Fruit fly (Drosophila melanogaster): ENCODE results near the gene CG31673.
A peak's percentile ranks its signal among the peaks of the same experiment; 100 is the strongest.

Gene CG31673

dm6 chr2L:20811039-20811652 is 18.3 kb upstream of the CG31673 start (continued):
- TF ChIP-seq CG4707 (GFP tag; optimal IDR thresholded peaks at IDR 0.05): no peak
- TF ChIP-seq CG8281 (tag; optimal IDR thresholded peaks at IDR 0.05): no peak
- no peak for TF ChIP-seq gcm2 (GFP tag; optimal IDR thresholded peaks at IDR 0.05)
- TF ChIP-seq grau (tag; optimal IDR thresholded peaks at IDR 0.05): peak; percentile 62
- no peak for TF ChIP-seq CG10147 (GFP tag; optimal IDR thresholded peaks at IDR 0.05)
- TF ChIP-seq Poxn (GFP tag; IDR thresholded peaks at IDR 0.05): no peak
- peak; percentile 33; the same call in 1 of the 2 replicates for TF ChIP-seq CG4730 (GFP tag; IDR thresholded peaks at IDR 0.05)
- no peak for TF ChIP-seq dati (GFP tag; IDR thresholded peaks at IDR 0.05)
- 0 out of 4 replicates have a peak, but pooled peaks have one; percentile 7 for TF ChIP-seq Gug (GFP tag; IDR thresholded peaks at IDR 0.05)
- 0 out of 2 replicates have a peak, but pooled peaks have one; percentile 32 for TF ChIP-seq CG14014 (GFP tag; IDR thresholded peaks at IDR 0.05)
- peak; percentile 68 for TF ChIP-seq CG13296 (GFP tag; optimal IDR thresholded peaks at IDR 0.05)
- TF ChIP-seq CG5953 (GFP tag; IDR thresholded peaks at IDR 0.05): no peak
- no peak for TF ChIP-seq dm (GFP tag; optimal IDR thresholded peaks at IDR 0.05)
- no peak for TF ChIP-seq p53 (GFP tag; optimal IDR thresholded peaks at IDR 0.05)
- no peak for TF ChIP-seq Neu2 (GFP tag; optimal IDR thresholded peaks at IDR 0.05; ENCODE audit: borderline replicate concordance)
- TF ChIP-seq otp (GFP tag; IDR thresholded peaks at IDR 0.05): no peak
- peak; percentile 66 for TF ChIP-seq CG2678 (tag; optimal IDR thresholded peaks at IDR 0.05)
- no peak for TF ChIP-seq ERR (GFP tag; optimal IDR thresholded peaks at IDR 0.05)
- peak; percentile 42 for TF ChIP-seq CG12659 (GFP tag; optimal IDR thresholded peaks at IDR 0.05)
- no peak for TF ChIP-seq C15 (GFP tag; IDR thresholded peaks at IDR 0.05)
- TF ChIP-seq TFAM (GFP tag; optimal IDR thresholded peaks at IDR 0.05): no peak
- no peak for TF ChIP-seq YL-1 (GFP tag; optimal IDR thresholded peaks at IDR 0.05)
- TF ChIP-seq nmo (GFP tag; optimal IDR thresholded peaks at IDR 0.05): peak; percentile 58
- no peak for TF ChIP-seq CG2116 (GFP tag; optimal IDR thresholded peaks at IDR 0.05)
- no peak for TF ChIP-seq hth (optimal IDR thresholded peaks at IDR 0.05)
- TF ChIP-seq ems (GFP tag; optimal IDR thresholded peaks at IDR 0.05): peak; percentile 8
- no peak for TF ChIP-seq CG11398 (GFP tag; optimal IDR thresholded peaks at IDR 0.05)
- TF ChIP-seq CG7357 (GFP tag; IDR thresholded peaks at IDR 0.05): peak; percentile 39; the same call in 1 of the 3 replicates
- TF ChIP-seq org-1 (GFP tag; optimal IDR thresholded peaks at IDR 0.05): peak; percentile 15
- no peak for TF ChIP-seq chn (GFP tag; optimal IDR thresholded peaks at IDR 0.05)
- no peak for TF ChIP-seq kay (GFP tag; optimal IDR thresholded peaks at IDR 0.05)
- no peak for TF ChIP-seq Side (GFP tag; optimal IDR thresholded peaks at IDR 0.05)
- no peak for TF ChIP-seq Ets97D (GFP tag; optimal IDR thresholded peaks at IDR 0.05)
- TF ChIP-seq ssp (GFP tag; IDR thresholded peaks at IDR 0.05): no peak
- TF ChIP-seq sob (GFP tag; IDR thresholded peaks at IDR 0.05): no peak
- no peak for TF ChIP-seq nerfin-2 (GFP tag; IDR thresholded peaks at IDR 0.05; ENCODE audit: partially characterized antibody)
- no peak for TF ChIP-seq inv (GFP tag; IDR thresholded peaks at IDR 0.05; ENCODE audit: partially characterized antibody)
- peak; percentile 11 for TF ChIP-seq tup (GFP tag; optimal IDR thresholded peaks at IDR 0.05)
- peak; percentile 6 for TF ChIP-seq Hsf (GFP tag; optimal IDR thresholded peaks at IDR 0.05)
- peak; percentile 4 for TF ChIP-seq CG2120 (GFP tag; optimal IDR thresholded peaks at IDR 0.05)
- peak; percentile 59 for TF ChIP-seq CG6689 (GFP tag; IDR thresholded peaks at IDR 0.05)
- TF ChIP-seq Hr78 (GFP tag; optimal IDR thresholded peaks at IDR 0.05): peak in 1 of 2 experiments; percentile 50
- TF ChIP-seq B-H2 (GFP tag; optimal IDR thresholded peaks at IDR 0.05): no peak
- peak; percentile 3 for TF ChIP-seq sd (tag; optimal IDR thresholded peaks at IDR 0.05)
- no peak for TF ChIP-seq Bgb (GFP tag; IDR thresholded peaks at IDR 0.05; ENCODE audit: partially characterized antibody)
- no peak for TF ChIP-seq Sry-β (GFP tag; optimal IDR thresholded peaks at IDR 0.05)
- TF ChIP-seq lmd (GFP tag; IDR thresholded peaks at IDR 0.05): peak; percentile 53; the same call in 1 of the 2 replicates
- no peak for TF ChIP-seq Vsx1 (GFP tag; optimal IDR thresholded peaks at IDR 0.05)
- TF ChIP-seq Dip2 (GFP tag; IDR thresholded peaks at IDR 0.05): no peak
- no peak for TF ChIP-seq HLH4C (GFP tag; IDR thresholded peaks at IDR 0.05; ENCODE audit: partially characterized antibody)

All from whole organism, embryonic.